Worm (Caenorhabditis elegans) whole organism, late embryonic: Measurements from ENCODE around the gene aqp-10.

Source experiments
- ama-1 ChIP-seq: fragments of 150-350 bp; optimal IDR thresholded peaks from 2 replicates; lab custom pipeline; 2014
- ceh-2 ChIP-seq: sonication (generic microtip); optimal IDR thresholded peaks from 2 replicates; lab custom pipeline; 2016; ENCODE audit warnings: missing genotype, missing genetic modification characterization, missing compliant biosample characterization
- dmd-4 ChIP-seq: sonication (generic microtip); optimal IDR thresholded peaks from 2 replicates; lab custom pipeline; 2016; ENCODE audit warnings: borderline replicate concordance, missing genetic modification characterization, missing compliant biosample characterization
- dve-1 ChIP-seq: sonication (generic microtip); optimal IDR thresholded peaks from 2 replicates; lab custom pipeline; 2017; ENCODE audit warnings: antibody characterized with exemption, mild to moderate bottlenecking, missing genetic modification characterization, missing compliant biosample characterization
- fkh-6 ChIP-seq: sonication (generic microtip); optimal IDR thresholded peaks from 2 replicates; lab custom pipeline; 2016; ENCODE audit warnings: missing genetic modification characterization, missing compliant biosample characterization
- pag-3 ChIP-seq: sonication (generic microtip); optimal IDR thresholded peaks from 2 replicates; lab custom pipeline; 2016; ENCODE audit warnings: missing compliant biosample characterization, missing genetic modification characterization, borderline replicate concordance
- sox-4 ChIP-seq: sonication (generic microtip); optimal IDR thresholded peaks from 2 replicates; lab custom pipeline; 2017; ENCODE audit warnings: mild to moderate bottlenecking, missing genetic modification characterization, inconsistent platforms, missing compliant biosample characterization

ce11 chrII:9807519-9807972, 37.9 kb upstream of the aqp-10 start, which contains the start of gene cyp-13A8:
- TF ChIP-seq dve-1 (tag; lab: Kevin White, UChicago), result no peak
- TF ChIP-seq ama-1, result no peak
- no peak for TF ChIP-seq pag-3 (tag; lab: Kevin White, UChicago)
- TF ChIP-seq dmd-4 (tag; lab: Kevin White, UChicago), result no peak
- no peak for TF ChIP-seq fkh-6
- no peak for TF ChIP-seq ceh-2
- no peak for TF ChIP-seq sox-4 (tag; lab: Kevin White, UChicago)
